Fruit fly (Drosophila melanogaster): Measurements from ENCODE around the gene Imp.

Gene Imp

dm6 chrX:10847447-10847846 is 23.4 kb upstream of the Imp start:
- TF ChIP-seq Jarid2 (GFP tag; optimal IDR thresholded peaks at IDR 0.05) (no peak), Hr78 (GFP tag; optimal IDR thresholded peaks at IDR 0.05) (peak in 1 of 2 experiments; percentile 35), hb (GFP tag; IDR thresholded peaks at IDR 0.05; ENCODE audit: partially characterized antibody) (no peak), ERR (GFP tag; optimal IDR thresholded peaks at IDR 0.05) (peak; percentile 8), MESR4 (GFP tag; optimal IDR thresholded peaks at IDR 0.05) (peak; percentile 7)

dm6 chrX:10847436-10847446 is 23.2 kb upstream of the Imp start, which contains the start of gene Pgls:
Pgls (plus strand) TSS chrX:10847438.
- no peak for TF ChIP-seq fd3F (GFP tag; optimal IDR thresholded peaks at IDR 0.05)
- TF ChIP-seq caup (GFP tag; optimal IDR thresholded peaks at IDR 0.05; ENCODE audit: severe bottlenecking), result no peak
- no peak for TF ChIP-seq CG2712 (tag; optimal IDR thresholded peaks at IDR 0.05)
- no peak for TF ChIP-seq sima (GFP tag; optimal IDR thresholded peaks at IDR 0.05)
- no peak for TF ChIP-seq Spps (tag; optimal IDR thresholded peaks at IDR 0.05)
- no peak for TF ChIP-seq CG18011 (GFP tag; optimal IDR thresholded peaks at IDR 0.05)
- TF ChIP-seq CG2202 (tag; optimal IDR thresholded peaks at IDR 0.05), result no peak
- TF ChIP-seq Nf-YA (GFP tag; IDR thresholded peaks at IDR 0.05), result no peak
- no peak for TF ChIP-seq CG4282 (GFP tag; optimal IDR thresholded peaks at IDR 0.05)
- TF ChIP-seq cad (GFP tag; optimal IDR thresholded peaks at IDR 0.05), result no peak
- TF ChIP-seq az2 (GFP tag; optimal IDR thresholded peaks at IDR 0.05), result no peak
- TF ChIP-seq dpn (GFP tag; optimal IDR thresholded peaks at IDR 0.05), result no peak
- no peak for TF ChIP-seq chinmo (GFP tag; IDR thresholded peaks at IDR 0.05; ENCODE audit: partially characterized antibody)
- TF ChIP-seq D (optimal IDR thresholded peaks at IDR 0.05), result no peak
- TF ChIP-seq D (GFP tag; optimal IDR thresholded peaks at IDR 0.05), result no peak
- no peak for TF ChIP-seq CG14710 (tag; optimal IDR thresholded peaks at IDR 0.05)
- TF ChIP-seq CG4707 (GFP tag; optimal IDR thresholded peaks at IDR 0.05), result no peak
- no peak for TF ChIP-seq lbe (GFP tag; optimal IDR thresholded peaks at IDR 0.05)
- TF ChIP-seq fd96Cb (tag; optimal IDR thresholded peaks at IDR 0.05), result no peak
- TF ChIP-seq CG7745 (tag; optimal IDR thresholded peaks at IDR 0.05), result no peak

- peak; percentile 74 for TF ChIP-seq CG34224 (GFP tag; IDR thresholded peaks at IDR 0.05; ENCODE audit: partially characterized antibody)
- peak; percentile 39 for TF ChIP-seq lilli (GFP tag; optimal IDR thresholded peaks at IDR 0.05)
- peak; percentile 1 for TF ChIP-seq pho (GFP tag; optimal IDR thresholded peaks at IDR 0.05)
- no peak for TF ChIP-seq esg (GFP tag; conservative IDR thresholded peaks at IDR 0.05)
- TF ChIP-seq nom (GFP tag; optimal IDR thresholded peaks at IDR 0.05), result no peak
- no peak for TF ChIP-seq Hey (tag; optimal IDR thresholded peaks at IDR 0.05)
- no peak for TF ChIP-seq CG3281 (GFP tag; optimal IDR thresholded peaks at IDR 0.05)
- no peak for TF ChIP-seq Fer1 (GFP tag; optimal IDR thresholded peaks at IDR 0.05)
- peak; percentile 50 for TF ChIP-seq CG2120 (GFP tag; optimal IDR thresholded peaks at IDR 0.05)
- no peak for TF ChIP-seq NC2α (GFP tag; optimal IDR thresholded peaks at IDR 0.05)
- TF ChIP-seq CG18262 (tag; optimal IDR thresholded peaks at IDR 0.05), result peak; percentile 12
- TF ChIP-seq Sry-δ (GFP tag; optimal IDR thresholded peaks at IDR 0.05), result peak; percentile 80
- TF ChIP-seq Doc3 (GFP tag; IDR thresholded peaks at IDR 0.05; ENCODE audit: partially characterized antibody), result peak; percentile 57; the same call in 2 of the 3 replicates
- TF ChIP-seq NFAT (GFP tag; IDR thresholded peaks at IDR 0.05), result peak; percentile 6; the same call in 1 of the 2 replicates
- TF ChIP-seq ind (GFP tag; optimal IDR thresholded peaks at IDR 0.05), result peak; percentile 24
- TF ChIP-seq cas (GFP tag; IDR thresholded peaks at IDR 0.05), result no peak
- peak; percentile 37 for TF ChIP-seq CG12659 (GFP tag; optimal IDR thresholded peaks at IDR 0.05)
- TF ChIP-seq mam (GFP tag; optimal IDR thresholded peaks at IDR 0.05), result peak; percentile 27
- TF ChIP-seq CG3847 (GFP tag; IDR thresholded peaks at IDR 0.05), result peak; percentile 35; the same call in 1 of the 2 replicates
- TF ChIP-seq tin (GFP tag; optimal IDR thresholded peaks at IDR 0.05), result no peak
- peak in 1 of 3 experiments; percentile 24 for TF ChIP-seq lola (GFP tag; optimal IDR thresholded peaks at IDR 0.05)
- TF ChIP-seq caup (GFP tag; optimal IDR thresholded peaks at IDR 0.05; ENCODE audit: severe bottlenecking), result no peak
- no peak for TF ChIP-seq Kr (GFP tag; optimal IDR thresholded peaks at IDR 0.05)
- TF ChIP-seq CG14014 (GFP tag; IDR thresholded peaks at IDR 0.05), result no peak
- TF ChIP-seq Dp (GFP tag; optimal IDR thresholded peaks at IDR 0.05), result peak; percentile 29
- no peak for TF ChIP-seq CG30431 (GFP tag; optimal IDR thresholded peaks at IDR 0.05)
These were observed 22.9 kb upstream of the Imp start, which contains the start of gene sbr for dm6 chrX:10846972-10847435. sbr (minus strand) TSS chrX:10847092.
